Fruit fly (Drosophila melanogaster) whole organism, embryonic: ENCODE measurements around the gene CG33941.

ENCODE experiments used
- Dp ChIP-seq: fragments of 200-800 bp; sonication (Bioruptor generic); optimal IDR thresholded peaks from 2 replicates; lab custom pipeline; 2018; ENCODE audit warnings: missing biosample characterization, mild to moderate bottlenecking, missing genetic modification characterization, moderate library complexity
- HLH3B ChIP-seq: fragments of 200-800 bp; sonication (Bioruptor generic); IDR thresholded peaks from 2 replicates; pipeline ENCODE4 v1.3.6; 2022; ENCODE audit warnings: missing biosample characterization, missing genetic modification characterization

dm6 chr4:448993-449392 is 18.3 kb upstream of the CG33941 start:
- TF ChIP-seq Dp (GFP tag; lab: Kevin White, UChicago): no peak
- TF ChIP-seq HLH3B: no peak
